Fruit fly (Drosophila melanogaster) whole organism, embryonic: ENCODE data around the gene mfr.

ENCODE experiments used
- Ada2b ChIP-seq: fragments of 200-800 bp; sonication (Bioruptor generic); IDR thresholded peaks from 2 replicates; pipeline ENCODE4 v1.3.6; 2022; ENCODE audit warnings: missing biosample characterization, missing genetic modification characterization
- BEAF-32 ChIP-seq: fragments of 200-800 bp; sonication (Bioruptor generic); optimal IDR thresholded peaks from 3 replicates; lab custom pipeline; 2017; ENCODE audit warnings: missing biosample characterization, missing genetic modification characterization, mild to moderate bottlenecking, moderate library complexity, missing genetic modification reagents
- CG10147 ChIP-seq: fragments of 200-800 bp; sonication (Bioruptor generic); optimal IDR thresholded peaks from 2 replicates; lab custom pipeline; 2019; ENCODE audit warnings: missing biosample characterization, mild to moderate bottlenecking, missing genetic modification characterization, moderate library complexity
- CG10209 ChIP-seq: fragments of 200-800 bp; sonication (Bioruptor generic); optimal IDR thresholded peaks from 3 replicates; lab custom pipeline; 2017; ENCODE audit warnings: missing biosample characterization, mild to moderate bottlenecking, missing genetic modification characterization, missing genetic modification reagents
- CG1024 ChIP-seq: fragments of 200-800 bp; sonication (Bioruptor generic); IDR thresholded peaks from 2 replicates; pipeline ENCODE4 v1.3.6; 2022; ENCODE audit warnings: missing biosample characterization, missing genetic modification characterization
- CG11085 ChIP-seq: fragments of 200-800 bp; sonication (Bioruptor generic); IDR thresholded peaks from 2 replicates; pipeline ENCODE4 v1.3.6; 2022; ENCODE audit warnings: missing biosample characterization, missing genetic modification characterization
- CG11695 ChIP-seq: fragments of 200-800 bp; sonication (Bioruptor generic); IDR thresholded peaks from 3 replicates; pipeline ENCODE4 v1.3.6; 2022; ENCODE audit warnings: missing biosample characterization, missing genetic modification characterization
- CG12155 ChIP-seq: fragments of 200-800 bp; sonication (Bioruptor generic); optimal IDR thresholded peaks from 3 replicates; lab custom pipeline; 2016; ENCODE audit warnings: missing biosample characterization, missing genetic modification characterization
- CG12769 ChIP-seq: fragments of 200-800 bp; sonication (Bioruptor generic); optimal IDR thresholded peaks from 2 replicates; lab custom pipeline; 2019; ENCODE audit warnings: missing biosample characterization, mild to moderate bottlenecking, missing genetic modification characterization, moderate library complexity
- CG13424 ChIP-seq: fragments of 200-800 bp; sonication (Bioruptor generic); optimal IDR thresholded peaks from 2 replicates; lab custom pipeline; 2019; ENCODE audit warnings: missing biosample characterization, mild to moderate bottlenecking, missing genetic modification characterization, moderate library complexity
- CG13624 ChIP-seq: fragments of 200-800 bp; sonication (Bioruptor generic); optimal IDR thresholded peaks from 2 replicates; lab custom pipeline; 2016; ENCODE audit warnings: missing biosample characterization, missing genetic modification characterization
- CG14667 ChIP-seq: fragments of 200-800 bp; sonication (Bioruptor generic); IDR thresholded peaks from 2 replicates; pipeline ENCODE4 v1.3.6; 2022; ENCODE audit warnings: missing biosample characterization, missing genetic modification characterization
- CG14860 ChIP-seq: fragments of 200-800 bp; sonication (Bioruptor generic); IDR thresholded peaks from 3 replicates; pipeline ENCODE4 v1.3.6; 2022; ENCODE audit warnings: missing biosample characterization, missing genetic modification characterization; ENCODE audit not compliant: partially characterized antibody
- CG17359 ChIP-seq: fragments of 200-800 bp; sonication (Bioruptor generic); optimal IDR thresholded peaks from 3 replicates; lab custom pipeline; 2018; ENCODE audit warnings: missing biosample characterization, mild to moderate bottlenecking, missing genetic modification characterization, moderate library complexity
- CG18011 ChIP-seq: fragments of 200-800 bp; sonication (Bioruptor generic); optimal IDR thresholded peaks from 2 replicates; lab custom pipeline; 2017; ENCODE audit warnings: missing biosample characterization, missing genetic modification characterization, mild to moderate bottlenecking, moderate library complexity, missing genotype
- CG2120 ChIP-seq: fragments of 200-800 bp; sonication (Bioruptor generic); optimal IDR thresholded peaks from 3 replicates; lab custom pipeline; 2016; ENCODE audit warnings: missing biosample characterization, missing genetic modification characterization
- CG2678 ChIP-seq: fragments of 200-800 bp; sonication (Bioruptor generic); optimal IDR thresholded peaks from 3 replicates; lab custom pipeline; 2019; ENCODE audit warnings: missing biosample characterization, mild to moderate bottlenecking, missing genetic modification characterization, moderate library complexity
- CG3065 ChIP-seq: fragments of 200-800 bp; sonication (Bioruptor generic); optimal IDR thresholded peaks from 2 replicates; lab custom pipeline; 2016; ENCODE audit warnings: missing biosample characterization, missing genetic modification characterization
- CG3838 ChIP-seq: fragments of 200-800 bp; sonication (Bioruptor generic); optimal IDR thresholded peaks from 3 replicates; lab custom pipeline; 2016; ENCODE audit warnings: missing biosample characterization, missing genetic modification characterization
- CG42726 ChIP-seq: fragments of 200-800 bp; sonication (Bioruptor generic); IDR thresholded peaks from 2 replicates; pipeline ENCODE4 v1.3.6; 2022; ENCODE audit warnings: missing biosample characterization, missing genetic modification characterization; ENCODE audit not compliant: partially characterized antibody
- CG6272 ChIP-seq: fragments of 200-800 bp; sonication (Bioruptor generic); IDR thresholded peaks from 2 replicates; pipeline ENCODE4 v1.3.6; 2022; ENCODE audit warnings: missing biosample characterization, missing genetic modification characterization
- CG6854 ChIP-seq: fragments of 200-800 bp; sonication (Bioruptor generic); optimal IDR thresholded peaks from 3 replicates; lab custom pipeline; 2017; ENCODE audit warnings: missing biosample characterization, mild to moderate bottlenecking, missing genetic modification characterization
- CG7928 ChIP-seq: fragments of 200-800 bp; sonication (Bioruptor generic); optimal IDR thresholded peaks from 2 replicates; lab custom pipeline; 2017; ENCODE audit warnings: missing biosample characterization, mild to moderate bottlenecking, missing genetic modification characterization
- CG9876 ChIP-seq: fragments of 200-800 bp; sonication (Bioruptor generic); optimal IDR thresholded peaks from 2 replicates; lab custom pipeline; 2016; ENCODE audit warnings: missing biosample characterization, missing genetic modification characterization
- CkIIα-i1 ChIP-seq: fragments of 200-800 bp; sonication (Bioruptor generic); IDR thresholded peaks from 2 replicates; pipeline ENCODE4 v1.3.6; 2022; ENCODE audit warnings: missing biosample characterization, missing genetic modification characterization
- Dip3 ChIP-seq: fragments of 200-800 bp; sonication (Bioruptor generic); optimal IDR thresholded peaks from 3 replicates; lab custom pipeline; 2016; ENCODE audit warnings: missing biosample characterization, missing genetic modification characterization
- Doc2 ChIP-seq: fragments of 200-800 bp; sonication (Bioruptor generic); IDR thresholded peaks from 2 replicates; pipeline ENCODE4 v1.3.6; 2022; ENCODE audit warnings: missing biosample characterization, missing genetic modification characterization
- Fer1 ChIP-seq: fragments of 200-800 bp; sonication (Bioruptor generic); optimal IDR thresholded peaks from 2 replicates; lab custom pipeline; 2017; ENCODE audit warnings: missing biosample characterization, mild to moderate bottlenecking, missing genetic modification characterization
- HLH54F ChIP-seq: fragments of 200-800 bp; sonication (Bioruptor generic); optimal IDR thresholded peaks from 3 replicates; lab custom pipeline; 2016; ENCODE audit warnings: missing biosample characterization, missing genetic modification characterization
- Hmx ChIP-seq: fragments of 200-800 bp; sonication (Bioruptor generic); optimal IDR thresholded peaks from 2 replicates; lab custom pipeline; 2016; ENCODE audit warnings: missing biosample characterization, missing genetic modification characterization
- NFAT ChIP-seq: fragments of 200-800 bp; sonication (Bioruptor generic); IDR thresholded peaks from 2 replicates; pipeline ENCODE4 v1.3.6; 2022; ENCODE audit warnings: missing biosample characterization, missing genetic modification characterization
- Ptx1 ChIP-seq: fragments of 200-800 bp; sonication (Bioruptor generic); IDR thresholded peaks from 2 replicates; pipeline ENCODE4 v1.3.6; 2022; ENCODE audit warnings: missing biosample characterization, missing genetic modification characterization
- Rx ChIP-seq: fragments of 200-800 bp; sonication (Bioruptor generic); IDR thresholded peaks from 2 replicates; pipeline ENCODE4 v1.3.6; 2022; ENCODE audit warnings: missing biosample characterization, missing genetic modification characterization
- Sin3A ChIP-seq: fragments of >200 bp; optimal IDR thresholded peaks from 2 replicates; lab custom pipeline; 2018
- Tbp ChIP-seq: fragments of >200 bp; optimal IDR thresholded peaks from 2 replicates; lab custom pipeline; 2018; ENCODE audit warnings: missing biosample characterization, missing genetic modification characterization
- cg ChIP-seq: fragments of 200-800 bp; sonication (Bioruptor generic); optimal IDR thresholded peaks from 3 replicates; lab custom pipeline; 2019; ENCODE audit warnings: missing biosample characterization, mild to moderate bottlenecking, missing genetic modification characterization, moderate library complexity
- crc ChIP-seq: fragments of 200-800 bp; sonication (Bioruptor generic); optimal IDR thresholded peaks from 2 replicates; lab custom pipeline; 2016; ENCODE audit warnings: missing biosample characterization, missing genetic modification characterization
- dati ChIP-seq: fragments of 200-800 bp; sonication (Bioruptor generic); IDR thresholded peaks from 2 replicates; pipeline ENCODE4 v1.3.6; 2022; ENCODE audit warnings: missing biosample characterization, missing genetic modification characterization
- disco-r ChIP-seq: fragments of 200-800 bp; sonication (Bioruptor generic); optimal IDR thresholded peaks from 2 replicates; lab custom pipeline; 2016; ENCODE audit warnings: missing biosample characterization, missing genetic modification characterization
- dysf ChIP-seq: fragments of 200-800 bp; sonication (Bioruptor generic); IDR thresholded peaks from 3 replicates; pipeline ENCODE4 v1.3.6; 2022; ENCODE audit warnings: missing biosample characterization, missing genetic modification characterization
- gcm ChIP-seq: fragments of 200-800 bp; sonication (Bioruptor generic); optimal IDR thresholded peaks from 2 replicates; lab custom pipeline; 2019; ENCODE audit warnings: missing biosample characterization, mild to moderate bottlenecking, missing genetic modification characterization, moderate library complexity
- gsb ChIP-seq: fragments of 200-800 bp; sonication (Bioruptor generic); IDR thresholded peaks from 2 replicates; pipeline ENCODE4 v1.3.6; 2022; ENCODE audit warnings: missing biosample characterization, missing genetic modification characterization
- kah ChIP-seq: fragments of 200-800 bp; sonication (Bioruptor generic); optimal IDR thresholded peaks from 2 replicates; lab custom pipeline; 2018; ENCODE audit warnings: missing biosample characterization, mild to moderate bottlenecking, missing genetic modification characterization
- mirr ChIP-seq: fragments of 200-800 bp; sonication (Bioruptor generic); optimal IDR thresholded peaks from 3 replicates; lab custom pipeline; 2018; ENCODE audit warnings: missing biosample characterization, mild to moderate bottlenecking, missing genetic modification characterization
- nerfin-2 ChIP-seq: fragments of 200-800 bp; sonication (Bioruptor generic); IDR thresholded peaks from 2 replicates; pipeline ENCODE4 v1.3.6; 2022; ENCODE audit warnings: missing biosample characterization, missing genetic modification characterization; ENCODE audit not compliant: partially characterized antibody
- oc ChIP-seq: fragments of 200-800 bp; sonication (Bioruptor generic); optimal IDR thresholded peaks from 2 replicates; lab custom pipeline; 2018; ENCODE audit warnings: missing biosample characterization, mild to moderate bottlenecking, missing genetic modification characterization, moderate library complexity
- org-1 ChIP-seq: fragments of 200-800 bp; sonication (Bioruptor generic); optimal IDR thresholded peaks from 2 replicates; lab custom pipeline; 2017; ENCODE audit warnings: missing biosample characterization, missing genetic modification characterization
- rib ChIP-seq: fragments of 200-800 bp; sonication (Bioruptor generic); IDR thresholded peaks from 2 replicates; pipeline ENCODE4 v1.3.6; 2022; ENCODE audit warnings: missing biosample characterization, missing genetic modification characterization
- sob ChIP-seq: fragments of 200-800 bp; sonication (Bioruptor generic); IDR thresholded peaks from 2 replicates; pipeline ENCODE4 v1.3.6; 2022; ENCODE audit warnings: missing biosample characterization, missing genetic modification characterization
- tgo ChIP-seq: fragments of 200-800 bp; sonication (Bioruptor generic); IDR thresholded peaks from 3 replicates; pipeline ENCODE4 v1.3.6; 2022; ENCODE audit warnings: missing biosample characterization, missing genetic modification characterization
- trh ChIP-seq: fragments of 200-800 bp; sonication (Bioruptor generic); optimal IDR thresholded peaks from 2 replicates; lab custom pipeline; 2016; ENCODE audit warnings: missing biosample characterization, missing genetic modification characterization
- twi ChIP-seq: fragments of 200-800 bp; optimal IDR thresholded peaks from 2 replicates; lab custom pipeline; 2019; ENCODE audit warnings: missing biosample characterization, mild to moderate bottlenecking, missing genetic modification characterization, moderate library complexity
- wdn ChIP-seq: fragments of 200-800 bp; sonication (Bioruptor generic); IDR thresholded peaks from 2 replicates; pipeline ENCODE4 v1.3.6; 2022; ENCODE audit warnings: missing biosample characterization, missing genetic modification characterization

Gene mfr

dm6 chr3L:8865185-8865584 lies 47.3 kb downstream of the mfr start (continued):
- no peak for TF ChIP-seq oc (tag; lab: Kevin White, UChicago)
- TF ChIP-seq Sin3A (lab: Kevin White, UChicago), result no peak
- no peak for TF ChIP-seq CG2120 (GFP tag; lab: Kevin White, UChicago)
- TF ChIP-seq twi, result peak; percentile 21
- TF ChIP-seq CG10147 (GFP tag; lab: Kevin White, UChicago), result no peak
- TF ChIP-seq sob (GFP tag; lab: Robert Waterston, UW), result no peak
- TF ChIP-seq mirr (GFP tag; lab: Kevin White, UChicago), result no peak
- peak; percentile 53 for TF ChIP-seq Ptx1 (GFP tag; lab: Robert Waterston, UW)
- TF ChIP-seq cg, result no peak
- TF ChIP-seq gcm (GFP tag; lab: Kevin White, UChicago), result peak; percentile 7
- no peak for TF ChIP-seq CG14860
- no peak for TF ChIP-seq Ada2b (GFP tag; lab: Robert Waterston, UW)
- TF ChIP-seq CG12155, result no peak
- no peak for TF ChIP-seq Tbp (GFP tag; lab: Kevin White, UChicago)
- TF ChIP-seq CG7928 (GFP tag; lab: Kevin White, UChicago), result no peak
- TF ChIP-seq CG17359 (tag; lab: Kevin White, UChicago), result no peak
- no peak for TF ChIP-seq CG6854
- no peak for TF ChIP-seq Fer1 (GFP tag; lab: Kevin White, UChicago)
- peak; percentile 47; the same call in 2 of the 3 replicates for TF ChIP-seq dysf (GFP tag; lab: Robert Waterston, UW)
- TF ChIP-seq CG11695 (GFP tag; lab: Robert Waterston, UW), result 0 out of 3 replicates have a peak, but pooled peaks have one; percentile 30
- no peak for TF ChIP-seq trh
- TF ChIP-seq Rx, result no peak
- no peak for TF ChIP-seq org-1
- TF ChIP-seq nerfin-2 (GFP tag; lab: Robert Waterston, UW), result no peak
- TF ChIP-seq CG18011 (GFP tag; lab: Kevin White, UChicago), result no peak
- TF ChIP-seq CG12769 (tag; lab: Kevin White, UChicago), result peak; percentile 64
- peak; percentile 1 for TF ChIP-seq CG13424 (tag; lab: Kevin White, UChicago)
- no peak for TF ChIP-seq CG13624 (GFP tag; lab: Kevin White, UChicago)
- TF ChIP-seq NFAT (GFP tag; lab: Robert Waterston, UW), result no peak
- no peak for TF ChIP-seq crc (GFP tag; lab: Kevin White, UChicago)
- no peak for TF ChIP-seq dati (GFP tag; lab: Robert Waterston, UW)
- no peak for TF ChIP-seq CG3838 (GFP tag; lab: Kevin White, UChicago)
- no peak for TF ChIP-seq HLH54F (GFP tag; lab: Kevin White, UChicago)
- no peak for TF ChIP-seq BEAF-32 (GFP tag; lab: Kevin White, UChicago)
- no peak for TF ChIP-seq CG2678 (tag; lab: Kevin White, UChicago)
- no peak for TF ChIP-seq wdn
- no peak for TF ChIP-seq gsb (GFP tag; lab: Robert Waterston, UW)
- no peak for TF ChIP-seq CG1024 (GFP tag; lab: Robert Waterston, UW)
- TF ChIP-seq CG10209 (GFP tag; lab: Kevin White, UChicago), result peak; percentile 43
- no peak for TF ChIP-seq CG3065 (GFP tag; lab: Kevin White, UChicago)
- no peak for TF ChIP-seq CG9876
- no peak for TF ChIP-seq CkIIα-i1 (GFP tag; lab: Robert Waterston, UW)
- no peak for TF ChIP-seq Doc2 (GFP tag; lab: Robert Waterston, UW)
- no peak for TF ChIP-seq rib (GFP tag; lab: Robert Waterston, UW)
- TF ChIP-seq Dip3, result no peak
- no peak for TF ChIP-seq CG6272
- no peak for TF ChIP-seq CG42726 (GFP tag; lab: Robert Waterston, UW)
- no peak for TF ChIP-seq kah
- no peak for TF ChIP-seq disco-r
- TF ChIP-seq CG11085, result no peak
- TF ChIP-seq Hmx (GFP tag; lab: Kevin White, UChicago), result no peak
- TF ChIP-seq CG14667 (GFP tag; lab: Robert Waterston, UW), result no peak
- peak; percentile 52; the same call in 2 of the 3 replicates for TF ChIP-seq tgo (GFP tag; lab: Robert Waterston, UW)
